Fruit fly (Drosophila melanogaster) whole organism, embryonic: ENCODE data around the gene Fer2LCH.

Experiments used
- Blimp-1 ChIP-seq: fragments of 200-800 bp; sonication (Bioruptor generic); optimal IDR thresholded peaks from 3 replicates; lab custom pipeline; 2018; ENCODE audit warnings: missing biosample characterization, missing genetic modification characterization, mild to moderate bottlenecking, moderate library complexity, missing genetic modification reagents
- CG10654 ChIP-seq: fragments of 200-800 bp; sonication (Bioruptor generic); optimal IDR thresholded peaks from 2 replicates; lab custom pipeline; 2016; ENCODE audit warnings: missing biosample characterization, missing genetic modification characterization
- CG10979 ChIP-seq: fragments of 200-800 bp; sonication (Bioruptor generic); optimal IDR thresholded peaks from 2 replicates; lab custom pipeline; 2018; ENCODE audit warnings: missing biosample characterization, mild to moderate bottlenecking, missing genetic modification characterization, moderate library complexity
- CG12155 ChIP-seq: fragments of 200-800 bp; sonication (Bioruptor generic); optimal IDR thresholded peaks from 3 replicates; lab custom pipeline; 2016; ENCODE audit warnings: missing biosample characterization, missing genetic modification characterization
- CG3065 ChIP-seq: fragments of 200-800 bp; sonication (Bioruptor generic); optimal IDR thresholded peaks from 2 replicates; lab custom pipeline; 2016; ENCODE audit warnings: missing biosample characterization, missing genetic modification characterization
- CG42726 ChIP-seq: fragments of 200-800 bp; sonication (Bioruptor generic); IDR thresholded peaks from 2 replicates; pipeline ENCODE4 v1.3.6; 2022; ENCODE audit warnings: missing biosample characterization, missing genetic modification characterization; ENCODE audit not compliant: partially characterized antibody
- CG4404 ChIP-seq: fragments of 200-800 bp; sonication (Bioruptor generic); IDR thresholded peaks from 2 replicates; pipeline ENCODE4 v1.3.6; 2022; ENCODE audit warnings: missing biosample characterization, missing genetic modification characterization
- CG6689 ChIP-seq: fragments of 200-800 bp; sonication (Bioruptor generic); IDR thresholded peaks from 2 replicates; pipeline ENCODE4 v1.3.6; 2022; ENCODE audit warnings: missing biosample characterization, missing genetic modification characterization
- CG8359 ChIP-seq: fragments of 200-800 bp; sonication (Bioruptor generic); optimal IDR thresholded peaks from 2 replicates; lab custom pipeline; 2017; ENCODE audit warnings: missing biosample characterization, mild to moderate bottlenecking, missing genetic modification characterization, borderline replicate concordance
- CG8478 ChIP-seq: fragments of >200 bp; optimal IDR thresholded peaks from 2 replicates; lab custom pipeline; 2018
- Hey ChIP-seq: fragments of 200-800 bp; sonication (Bioruptor generic); optimal IDR thresholded peaks from 3 replicates; lab custom pipeline; 2018; ENCODE audit warnings: missing biosample characterization, mild to moderate bottlenecking, missing genetic modification characterization
- HmgZ ChIP-seq: fragments of 200-800 bp; sonication (Bioruptor generic); optimal IDR thresholded peaks from 2 replicates; lab custom pipeline; 2018; ENCODE audit warnings: missing biosample characterization, mild to moderate bottlenecking, missing genetic modification characterization
- Hr3 ChIP-seq: fragments of 200-800 bp; sonication (Bioruptor generic); optimal IDR thresholded peaks from 3 replicates; lab custom pipeline; 2016; ENCODE audit warnings: missing biosample characterization, missing genetic modification characterization
- Optix ChIP-seq: fragments of 200-800 bp; sonication (Bioruptor generic); IDR thresholded peaks from 3 replicates; pipeline ENCODE4 v1.3.6; 2022; ENCODE audit warnings: missing biosample characterization, missing genetic modification characterization
- Poxn ChIP-seq: fragments of 200-800 bp; sonication (Bioruptor generic); IDR thresholded peaks from 2 replicates; pipeline ENCODE4 v1.3.6; 2022; ENCODE audit warnings: missing biosample characterization, missing genetic modification characterization
- Taf1 ChIP-seq: fragments of 200-800 bp; sonication (Bioruptor generic); IDR thresholded peaks from 2 replicates; pipeline ENCODE4 v1.3.6; 2022; ENCODE audit warnings: missing biosample characterization, missing genetic modification characterization
- Vsx1 ChIP-seq: fragments of 200-800 bp; sonication (Bioruptor generic); optimal IDR thresholded peaks from 2 replicates; lab custom pipeline; 2017; ENCODE audit warnings: missing biosample characterization, mild to moderate bottlenecking, missing genetic modification characterization, missing genetic modification reagents
- cwo ChIP-seq: fragments of 200-800 bp; sonication (Bioruptor generic); optimal IDR thresholded peaks from 3 replicates; lab custom pipeline; 2017; ENCODE audit warnings: missing biosample characterization, missing genetic modification characterization, mild to moderate bottlenecking, moderate library complexity, missing genetic modification reagents
- exex ChIP-seq: fragments of 200-800 bp; sonication (Bioruptor generic); optimal IDR thresholded peaks from 4 replicates; lab custom pipeline; 2018; ENCODE audit warnings: missing biosample characterization, mild to moderate bottlenecking, missing genetic modification characterization, moderate library complexity
- gce ChIP-seq: fragments of 200-800 bp; sonication (Bioruptor generic); IDR thresholded peaks from 3 replicates; pipeline ENCODE4 v1.3.6; 2022; ENCODE audit warnings: missing biosample characterization, missing genetic modification characterization
- grn ChIP-seq: fragments of 200-800 bp; sonication (Bioruptor generic); optimal IDR thresholded peaks from 3 replicates; lab custom pipeline; 2017; ENCODE audit warnings: missing biosample characterization, missing genetic modification characterization
- jigr1 ChIP-seq: fragments of 200-800 bp; sonication (Bioruptor generic); IDR thresholded peaks from 3 replicates; pipeline ENCODE4 v1.3.6; 2022; ENCODE audit warnings: missing biosample characterization, missing genetic modification characterization
- lilli ChIP-seq: fragments of 200-800 bp; sonication (Bioruptor generic); optimal IDR thresholded peaks from 3 replicates; lab custom pipeline; 2016; ENCODE audit warnings: missing biosample characterization, missing genetic modification characterization
- p53 ChIP-seq: fragments of 200-800 bp; sonication (Bioruptor generic); optimal IDR thresholded peaks from 2 replicates; lab custom pipeline; 2016; ENCODE audit warnings: missing biosample characterization, missing genetic modification characterization
- row ChIP-seq: fragments of 200-800 bp; sonication (Bioruptor generic); IDR thresholded peaks from 3 replicates; pipeline ENCODE4 v1.3.6; 2022; ENCODE audit warnings: missing biosample characterization, missing genetic modification characterization
- scrt ChIP-seq: fragments of 200-800 bp; sonication (Bioruptor generic); optimal IDR thresholded peaks from 2 replicates; lab custom pipeline; 2018; ENCODE audit warnings: missing biosample characterization, mild to moderate bottlenecking, missing genetic modification characterization, moderate library complexity
- sens-2 ChIP-seq: fragments of 200-800 bp; sonication (Bioruptor generic); IDR thresholded peaks from 2 replicates; pipeline ENCODE4 v1.3.6; 2022; ENCODE audit warnings: missing biosample characterization, missing genetic modification characterization
- sqz ChIP-seq: fragments of 200-800 bp; sonication (Bioruptor generic); optimal IDR thresholded peaks from 3 replicates; lab custom pipeline; 2018; ENCODE audit warnings: missing biosample characterization, mild to moderate bottlenecking, missing genetic modification characterization
- sug ChIP-seq: fragments of 200-800 bp; optimal IDR thresholded peaks from 2 replicates; lab custom pipeline; 2019; ENCODE audit warnings: missing biosample characterization, mild to moderate bottlenecking, missing genetic modification characterization, moderate library complexity
- tin ChIP-seq: fragments of 200-800 bp; sonication (Bioruptor generic); optimal IDR thresholded peaks from 3 replicates; lab custom pipeline; 2016; ENCODE audit warnings: missing biosample characterization, missing genetic modification characterization
- unc-4 ChIP-seq: fragments of 200-800 bp; sonication (Bioruptor generic); IDR thresholded peaks from 2 replicates; pipeline ENCODE4 v1.3.6; 2022; ENCODE audit warnings: missing biosample characterization, missing genetic modification characterization; ENCODE audit not compliant: partially characterized antibody

Gene Fer2LCH

dm6 chr3R:30431258-30432114 is 43.9 kb downstream of the Fer2LCH start, which contains the start of gene CG15534:
TSS of gene CG15534 (plus strand) at chr3R:30432064.
- TF ChIP-seq Optix (GFP tag; lab: Robert Waterston, UW) (no peak), CG42726 (GFP tag; lab: Robert Waterston, UW) (no peak), gce (GFP tag; lab: Robert Waterston, UW) (no peak), tin (GFP tag; lab: Kevin White, UChicago) (no peak), CG8478 (lab: Kevin White, UChicago) (no peak), HmgZ (tag; lab: Kevin White, UChicago) (no peak), sens-2 (GFP tag; lab: Robert Waterston, UW) (no peak), CG3065 (no peak), grn (GFP tag; lab: Kevin White, UChicago) (peak; percentile 42), unc-4 (GFP tag; lab: Robert Waterston, UW) (no peak), cwo (GFP tag; lab: Kevin White, UChicago) (peak; percentile 91), CG6689 (no peak), scrt (GFP tag; lab: Kevin White, UChicago) (no peak), Vsx1 (peak; percentile 91), Poxn (GFP tag; lab: Robert Waterston, UW) (no peak), Hr3 (GFP tag; lab: Kevin White, UChicago) (no peak), p53 (GFP tag; lab: Kevin White, UChicago) (no peak), sug (peak; percentile 42), row (GFP tag; lab: Robert Waterston, UW) (no peak), CG12155 (GFP tag; lab: Kevin White, UChicago) (no peak), lilli (GFP tag; lab: Kevin White, UChicago) (no peak), Blimp-1 (GFP tag; lab: Kevin White, UChicago) (no peak), exex (peak; percentile 96), Taf1 (GFP tag; lab: Robert Waterston, UW) (no peak), CG4404 (GFP tag; lab: Robert Waterston, UW) (no peak), CG8359 (no peak), CG10979 (tag; lab: Kevin White, UChicago) (no peak), jigr1 (GFP tag; lab: Robert Waterston, UW) (no peak), CG10654 (GFP tag; lab: Kevin White, UChicago) (no peak), Hey (peak; percentile 65), sqz (GFP tag; lab: Kevin White, UChicago) (no peak)
